Fruit fly (Drosophila melanogaster): ENCODE results near the gene CG42564.

The CG42564 gene

dm6 chr3R:6404174-6404573 lies 29.9 kb downstream of the CG42564 start (continued):
- TF ChIP-seq CG14014 (GFP tag; IDR thresholded peaks at IDR 0.05) = peak; percentile 87
- peak; percentile 82 for TF ChIP-seq phol (tag; optimal IDR thresholded peaks at IDR 0.05)
- peak; percentile 66 for TF ChIP-seq CkIIα-i1 (GFP tag; IDR thresholded peaks at IDR 0.05)
- peak; percentile 81 for TF ChIP-seq az2 (GFP tag; optimal IDR thresholded peaks at IDR 0.05)
- peak; percentile 58 for TF ChIP-seq run (tag; optimal IDR thresholded peaks at IDR 0.05)
- peak; percentile 22 for TF ChIP-seq CG17802 (tag; optimal IDR thresholded peaks at IDR 0.05)
- peak; percentile 28 for TF ChIP-seq CG8359 (GFP tag; optimal IDR thresholded peaks at IDR 0.05; ENCODE audit: borderline replicate concordance)
- TF ChIP-seq mirr (GFP tag; optimal IDR thresholded peaks at IDR 0.05) = no peak
- TF ChIP-seq cg (GFP tag; optimal IDR thresholded peaks at IDR 0.05) = no peak
- peak; percentile 85 for TF ChIP-seq Hsf (GFP tag; optimal IDR thresholded peaks at IDR 0.05)
- TF ChIP-seq nerfin-2 (GFP tag; IDR thresholded peaks at IDR 0.05; ENCODE audit: partially characterized antibody) = no peak
- TF ChIP-seq gce (GFP tag; IDR thresholded peaks at IDR 0.05) = peak; percentile 89
- peak; percentile 90 for TF ChIP-seq HLH3B (GFP tag; IDR thresholded peaks at IDR 0.05)
- TF ChIP-seq CG7357 (GFP tag; IDR thresholded peaks at IDR 0.05) = peak; percentile 72; the same call in 2 of the 3 replicates
- peak; percentile 73 for TF ChIP-seq CG12219 (GFP tag; optimal IDR thresholded peaks at IDR 0.05)
- peak; percentile 69 for TF ChIP-seq CG16863 (GFP tag; optimal IDR thresholded peaks at IDR 0.05)
- peak; percentile 80 for TF ChIP-seq CoRest (tag; optimal IDR thresholded peaks at IDR 0.05)
- TF ChIP-seq Oaz (GFP tag; IDR thresholded peaks at IDR 0.05) = peak; percentile 82
- TF ChIP-seq CG30020 (tag; optimal IDR thresholded peaks at IDR 0.05) = peak; percentile 1
- peak; percentile 31 for TF ChIP-seq sug (tag; optimal IDR thresholded peaks at IDR 0.05)
- peak; percentile 61 for TF ChIP-seq CG7786 (GFP tag; optimal IDR thresholded peaks at IDR 0.05)
- no peak for TF ChIP-seq Adf1 (GFP tag; IDR thresholded peaks at IDR 0.05)
- TF ChIP-seq luna (GFP tag; optimal IDR thresholded peaks at IDR 0.05) = no peak
- peak; percentile 83 for TF ChIP-seq Aef1 (GFP tag; IDR thresholded peaks at IDR 0.05)
- TF ChIP-seq CG10654 (GFP tag; optimal IDR thresholded peaks at IDR 0.05) = peak; percentile 62
- TF ChIP-seq sob (GFP tag; IDR thresholded peaks at IDR 0.05) = peak; percentile 88
- no peak for TF ChIP-seq pzg (GFP tag; optimal IDR thresholded peaks at IDR 0.05)
- peak; percentile 64; the same call in 1 of the 2 replicates for TF ChIP-seq CG1024 (GFP tag; IDR thresholded peaks at IDR 0.05)
- TF ChIP-seq her (GFP tag; optimal IDR thresholded peaks at IDR 0.05) = peak; percentile 56
- no peak; the same call in 1 of the 2 replicates for TF ChIP-seq CG16779 (GFP tag; IDR thresholded peaks at IDR 0.05)
- peak; percentile 90 for TF ChIP-seq row (GFP tag; IDR thresholded peaks at IDR 0.05)
- TF ChIP-seq Sry-β (GFP tag; optimal IDR thresholded peaks at IDR 0.05) = no peak
- TF ChIP-seq slou (GFP tag; optimal IDR thresholded peaks at IDR 0.05) = peak; percentile 67
- TF ChIP-seq HLH4C (GFP tag; IDR thresholded peaks at IDR 0.05; ENCODE audit: partially characterized antibody) = no peak
- peak; percentile 63 for TF ChIP-seq Poxn (GFP tag; IDR thresholded peaks at IDR 0.05)
- TF ChIP-seq CG6654 (GFP tag; optimal IDR thresholded peaks at IDR 0.05) = peak; percentile 53
- TF ChIP-seq Atf3 (GFP tag; optimal IDR thresholded peaks at IDR 0.05) = peak; percentile 56
- peak; percentile 18 for TF ChIP-seq Atf-2 (GFP tag; optimal IDR thresholded peaks at IDR 0.05)
- TF ChIP-seq Optix (GFP tag; IDR thresholded peaks at IDR 0.05) = peak; percentile 67; the same call in 1 of the 3 replicates
- TF ChIP-seq C15 (GFP tag; IDR thresholded peaks at IDR 0.05) = peak; percentile 82; the same call in 2 of the 3 replicates
- TF ChIP-seq CHES-1-like (GFP tag; optimal IDR thresholded peaks at IDR 0.05) = peak; percentile 64
- peak; percentile 30 for TF ChIP-seq sd (tag; optimal IDR thresholded peaks at IDR 0.05)
- peak; percentile 53; the same call in 1 of the 3 replicates for TF ChIP-seq sr (GFP tag; IDR thresholded peaks at IDR 0.05)
- peak; percentile 93 for TF ChIP-seq Ptx1 (GFP tag; IDR thresholded peaks at IDR 0.05)
- TF ChIP-seq zfh1 (GFP tag; IDR thresholded peaks at IDR 0.05) = peak; percentile 87
- no peak for TF ChIP-seq da (GFP tag; optimal IDR thresholded peaks at IDR 0.05)
- TF ChIP-seq Sox100B (GFP tag; optimal IDR thresholded peaks at IDR 0.05) = peak; percentile 78
- TF ChIP-seq CG13424 (tag; optimal IDR thresholded peaks at IDR 0.05) = peak; percentile 79
- TF ChIP-seq CG3065 (GFP tag; optimal IDR thresholded peaks at IDR 0.05) = peak; percentile 33
- TF ChIP-seq E2f1 (GFP tag; IDR thresholded peaks at IDR 0.05) = peak; percentile 87
- TF ChIP-seq CG15601 (tag; optimal IDR thresholded peaks at IDR 0.05) = peak; percentile 63
- no peak for TF ChIP-seq fru (optimal IDR thresholded peaks at IDR 0.05)

Measured in whole organism, embryonic.